Worm (Caenorhabditis elegans): ENCODE measurements around the gene efl-1.
A peak's percentile ranks its signal among the peaks of the same experiment; 100 is the strongest.

Gene efl-1

ce11 chrV:16965655-16966054, at the start of gene efl-1 (continued):
- peak in 1 of 2 experiments; percentile 25 for TF ChIP-seq daf-16 (GFP tag; optimal IDR thresholded peaks at IDR 0.05)
- peak; percentile 31 for TF ChIP-seq daf-16 (tag; optimal IDR thresholded peaks at IDR 0.05)
- peak; percentile 4 for TF ChIP-seq nhr-76 (tag; optimal IDR thresholded peaks at IDR 0.05)
- TF ChIP-seq unc-62 (GFP tag; optimal IDR thresholded peaks at IDR 0.05 in 1 of 2): peak in 1 of 2 experiments; percentile 92
- no peak for TF ChIP-seq unc-62 (tag; optimal IDR thresholded peaks at IDR 0.05)
- TF ChIP-seq duxl-1 (tag; optimal IDR thresholded peaks at IDR 0.05; ENCODE audit: poor library complexity): peak; percentile 95
- TF ChIP-seq ZK337.2 (GFP tag; IDR thresholded peaks at IDR 0.05): no peak
- peak; percentile 55 for TF ChIP-seq F37D6.2 (tag; optimal IDR thresholded peaks at IDR 0.05)
- peak; percentile 79 for TF ChIP-seq nhr-28 (tag; optimal IDR thresholded peaks at IDR 0.05)
- TF ChIP-seq ceh-28 (tag; optimal IDR thresholded peaks at IDR 0.05): no peak
- TF ChIP-seq lsy-2 (tag; optimal IDR thresholded peaks at IDR 0.05): peak; percentile 22 to 93
- TF ChIP-seq hlh-30 (tag; optimal IDR thresholded peaks at IDR 0.05; ENCODE audit: insufficient read depth): peak; percentile 89
- TF ChIP-seq nhr-6 (tag; optimal IDR thresholded peaks at IDR 0.05): peak; percentile 94
- TF ChIP-seq aly-2 (tag; optimal IDR thresholded peaks at IDR 0.05): no peak
- no peak for TF ChIP-seq tag-97 (GFP tag; IDR thresholded peaks at IDR 0.05)
- no peak for TF ChIP-seq dmd-8 (GFP tag; IDR thresholded peaks at IDR 0.05)
- TF ChIP-seq dpl-1 (GFP tag; optimal IDR thresholded peaks at IDR 0.05): peak; percentile 100
- no peak; the same call in 1 of the 2 replicates for TF ChIP-seq madf-9 (GFP tag; conservative IDR thresholded peaks at IDR 0.05)
- no peak for TF ChIP-seq php-3 (GFP tag; IDR thresholded peaks at IDR 0.05)
- peak; percentile 67 for TF ChIP-seq T20F7.1 (GFP tag; optimal IDR thresholded peaks at IDR 0.05)
- TF ChIP-seq snpc-4 (tag; optimal IDR thresholded peaks at IDR 0.05): peak; percentile 77
- TF ChIP-seq mes-2 (tag; optimal IDR thresholded peaks at IDR 0.05; ENCODE audit: poor library complexity, severe bottlenecking): peak; percentile 94
- TF ChIP-seq vab-7 (GFP tag; IDR thresholded peaks at IDR 0.05): peak; percentile 45; the same call in 1 of the 2 replicates
- peak; percentile 57; the same call in 1 of the 2 replicates for TF ChIP-seq lin-29 (GFP tag; IDR thresholded peaks at IDR 0.05)
- no peak for TF ChIP-seq skn-1 (tag; optimal IDR thresholded peaks at IDR 0.05)
- TF ChIP-seq mep-1 (tag; optimal IDR thresholded peaks at IDR 0.05): peak; percentile 86
- TF ChIP-seq zfp-3 (GFP tag; conservative IDR thresholded peaks at IDR 0.05): 0 out of 2 replicates have a peak, but pooled peaks have one; percentile 39
- peak; percentile 62 for TF ChIP-seq spr-3 (GFP tag; optimal IDR thresholded peaks at IDR 0.05)
- no peak for TF ChIP-seq ZK546.5 (tag; optimal IDR thresholded peaks at IDR 0.05)
- peak; percentile 78 for TF ChIP-seq nhr-11 (tag; optimal IDR thresholded peaks at IDR 0.05)
- TF ChIP-seq cey-2 (tag; optimal IDR thresholded peaks at IDR 0.05; ENCODE audit: borderline replicate concordance, insufficient read depth): no peak

ce11 chrV:17014050-17014449, 48.6 kb upstream of the efl-1 start, which contains the start of gene clc-13:
Gene clc-13 (plus strand): TSS chrV:17014408.
- TF ChIP-seq dmd-8 (GFP tag; IDR thresholded peaks at IDR 0.05) (no peak), nhr-42 (GFP tag; IDR thresholded peaks at IDR 0.05) (no peak), pqm-1 (tag; optimal IDR thresholded peaks at IDR 0.05) (peak; percentile 21), dmd-6 (GFP tag; IDR thresholded peaks at IDR 0.05) (peak; percentile 79), duxl-1 (tag; optimal IDR thresholded peaks at IDR 0.05; ENCODE audit: poor library complexity) (no peak), nhr-41 (GFP tag; IDR thresholded peaks at IDR 0.05) (no peak), cey-2 (tag; optimal IDR thresholded peaks at IDR 0.05; ENCODE audit: borderline replicate concordance, insufficient read depth) (no peak), aha-1 (tag) (peak; percentile 22), unc-62 (GFP tag; optimal IDR thresholded peaks at IDR 0.05 in 1 of 2) (peak in 1 of 2 experiments; percentile 11), unc-62 (tag; optimal IDR thresholded peaks at IDR 0.05) (no peak), pha-4 (GFP tag; IDR thresholded peaks at IDR 0.05) (no peak), pha-4 (tag; optimal IDR thresholded peaks at IDR 0.05) (no peak), nhr-28 (tag; optimal IDR thresholded peaks at IDR 0.05) (peak; percentile 44), hlh-11 (tag; optimal IDR thresholded peaks at IDR 0.05) (peak; percentile 22)

ce11 chrV:17013232-17013631, 47.8 kb upstream of the efl-1 start, which contains the start of gene clec-241:
Gene clec-241 (minus strand): TSS chrV:17013332.
- TF ChIP-seq aha-1 (tag) (no peak), ctbp-1 (GFP tag; IDR thresholded peaks at IDR 0.05) (no peak), hif-1 (tag; optimal IDR thresholded peaks at IDR 0.05) (no peak), set-16 (GFP tag; IDR thresholded peaks at IDR 0.05) (no peak), nhr-237 (tag; optimal IDR thresholded peaks at IDR 0.05) (no peak), ceh-62 (tag; optimal IDR thresholded peaks at IDR 0.05) (no peak), spr-1 (tag; optimal IDR thresholded peaks at IDR 0.05) (no peak), Y48G9A.11 (GFP tag; IDR thresholded peaks at IDR 0.05) (no peak), nhr-42 (GFP tag; IDR thresholded peaks at IDR 0.05) (no peak)

Data from whole organism, L4 larva.